Fruit fly (Drosophila melanogaster) whole organism, embryonic: ENCODE measurements around the gene AGO2.

Source experiments
- Abd-B ChIP-seq: fragments of 200-800 bp; sonication (Bioruptor generic); optimal IDR thresholded peaks from 2 replicates; lab custom pipeline; 2018; ENCODE audit warnings: missing biosample characterization, mild to moderate bottlenecking, missing genetic modification characterization, moderate library complexity
- CG10274 ChIP-seq: fragments of 200-800 bp; sonication (Bioruptor generic); optimal IDR thresholded peaks from 3 replicates; lab custom pipeline; 2017; ENCODE audit warnings: missing biosample characterization, mild to moderate bottlenecking, missing genetic modification characterization
- CG11456 ChIP-seq: fragments of 200-800 bp; sonication (Bioruptor generic); IDR thresholded peaks from 3 replicates; pipeline ENCODE4 v1.3.6; 2022; ENCODE audit warnings: missing biosample characterization, missing genetic modification characterization
- CG11723 ChIP-seq: fragments of 200-800 bp; sonication (Bioruptor generic); optimal IDR thresholded peaks from 2 replicates; lab custom pipeline; 2017; ENCODE audit warnings: missing biosample characterization, mild to moderate bottlenecking, missing genetic modification characterization
- CG12219 ChIP-seq: fragments of 200-800 bp; sonication (Bioruptor generic); optimal IDR thresholded peaks from 3 replicates; lab custom pipeline; 2018; ENCODE audit warnings: missing biosample characterization, mild to moderate bottlenecking, missing genetic modification characterization
- CG1233 ChIP-seq: fragments of 200-800 bp; sonication (Bioruptor generic); optimal IDR thresholded peaks from 4 replicates; lab custom pipeline; 2018; ENCODE audit warnings: missing biosample characterization, mild to moderate bottlenecking, missing genetic modification characterization
- CG13424 ChIP-seq: fragments of 200-800 bp; sonication (Bioruptor generic); optimal IDR thresholded peaks from 2 replicates; lab custom pipeline; 2019; ENCODE audit warnings: missing biosample characterization, mild to moderate bottlenecking, missing genetic modification characterization, moderate library complexity
- CG1647 ChIP-seq: fragments of 200-800 bp; sonication (Bioruptor generic); optimal IDR thresholded peaks from 3 replicates; lab custom pipeline; 2016; ENCODE audit warnings: missing biosample characterization, missing genetic modification characterization
- CG17328 ChIP-seq: fragments of 200-800 bp; sonication (Bioruptor generic); IDR thresholded peaks from 2 replicates; pipeline ENCODE4 v1.3.6; 2022; ENCODE audit warnings: missing biosample characterization, missing genetic modification characterization
- CG17912 ChIP-seq: fragments of 200-800 bp; sonication (Bioruptor generic); optimal IDR thresholded peaks from 2 replicates; lab custom pipeline; 2018; ENCODE audit warnings: missing biosample characterization, mild to moderate bottlenecking, missing genetic modification characterization
- CG2712 ChIP-seq: fragments of 200-800 bp; optimal IDR thresholded peaks from 3 replicates; lab custom pipeline; 2019; ENCODE audit warnings: missing biosample characterization, mild to moderate bottlenecking, missing genetic modification characterization, moderate library complexity
- CG2889 ChIP-seq: fragments of 200-800 bp; sonication (Bioruptor generic); IDR thresholded peaks from 3 replicates; pipeline ENCODE4 v1.3.6; 2022; ENCODE audit warnings: missing biosample characterization, missing genetic modification characterization
- CG30403 ChIP-seq: fragments of 200-800 bp; sonication (Bioruptor generic); optimal IDR thresholded peaks from 3 replicates; lab custom pipeline; 2016; ENCODE audit warnings: missing biosample characterization, missing genetic modification characterization
- CG31441 ChIP-seq: fragments of 200-800 bp; sonication (Bioruptor generic); IDR thresholded peaks from 2 replicates; pipeline ENCODE4 v1.3.6; 2022; ENCODE audit warnings: missing biosample characterization, missing genetic modification characterization
- CG32532 ChIP-seq: fragments of 200-800 bp; sonication (Bioruptor generic); IDR thresholded peaks from 2 replicates; pipeline ENCODE4 v1.3.6; 2022; ENCODE audit warnings: missing biosample characterization, missing genetic modification characterization
- CG32772 ChIP-seq: fragments of 200-800 bp; sonication (Bioruptor generic); IDR thresholded peaks from 2 replicates; pipeline ENCODE4 v1.3.6; 2022; ENCODE audit warnings: missing biosample characterization, missing genetic modification characterization
- CG4328 ChIP-seq: fragments of 200-800 bp; sonication (Bioruptor generic); optimal IDR thresholded peaks from 3 replicates; lab custom pipeline; 2017; ENCODE audit warnings: missing biosample characterization, missing genetic modification reagents, missing genetic modification characterization
- CG43689 ChIP-seq: fragments of 200-800 bp; sonication (Bioruptor generic); IDR thresholded peaks from 2 replicates; pipeline ENCODE4 v1.3.6; 2022; ENCODE audit warnings: missing biosample characterization, missing genetic modification characterization
- CG4404 ChIP-seq: fragments of 200-800 bp; sonication (Bioruptor generic); IDR thresholded peaks from 2 replicates; pipeline ENCODE4 v1.3.6; 2022; ENCODE audit warnings: missing biosample characterization, missing genetic modification characterization
- CG4707 ChIP-seq: fragments of 200-800 bp; sonication (Bioruptor generic); optimal IDR thresholded peaks from 2 replicates; lab custom pipeline; 2018; ENCODE audit warnings: missing biosample characterization, mild to moderate bottlenecking, missing genetic modification characterization, moderate library complexity
- CG7928 ChIP-seq: fragments of 200-800 bp; sonication (Bioruptor generic); optimal IDR thresholded peaks from 2 replicates; lab custom pipeline; 2017; ENCODE audit warnings: missing biosample characterization, mild to moderate bottlenecking, missing genetic modification characterization
- CG8944 ChIP-seq: fragments of 200-800 bp; sonication (Bioruptor generic); optimal IDR thresholded peaks from 3 replicates; lab custom pipeline; 2016; ENCODE audit warnings: missing biosample characterization, missing genetic modification characterization
- CG9437 ChIP-seq: fragments of 200-800 bp; sonication (Bioruptor generic); optimal IDR thresholded peaks from 2 replicates; lab custom pipeline; 2018; ENCODE audit warnings: missing biosample characterization, mild to moderate bottlenecking, missing genetic modification characterization
- D ChIP-seq, 2 experiments: fragments of 200-800 bp in 1 of 2; fragments of >200 bp in 1 of 2; sonication (Bioruptor generic) in 1 of 2; optimal IDR thresholded peaks; 2 replicates in 1 of 2; 3 replicates in 1 of 2; lab custom pipeline; 2017; ENCODE audit warnings: mild to moderate bottlenecking in 1 of 2, missing biosample characterization in 1 of 2, missing genetic modification characterization in 1 of 2, missing genetic modification reagents in 1 of 2
- D19B ChIP-seq: fragments of 200-800 bp; sonication (Bioruptor generic); optimal IDR thresholded peaks from 2 replicates; lab custom pipeline; 2017; ENCODE audit warnings: missing biosample characterization, mild to moderate bottlenecking, missing genetic modification characterization
- Dp ChIP-seq: fragments of 200-800 bp; sonication (Bioruptor generic); optimal IDR thresholded peaks from 2 replicates; lab custom pipeline; 2018; ENCODE audit warnings: missing biosample characterization, mild to moderate bottlenecking, missing genetic modification characterization, moderate library complexity
- E2f1 ChIP-seq: fragments of 200-800 bp; sonication (Bioruptor generic); IDR thresholded peaks from 2 replicates; pipeline ENCODE4 v1.3.6; 2022; ENCODE audit warnings: missing biosample characterization, missing genetic modification characterization
- E2f2 ChIP-seq: fragments of 200-800 bp; sonication (Bioruptor generic); IDR thresholded peaks from 2 replicates; pipeline ENCODE4 v1.3.6; 2022; ENCODE audit warnings: missing biosample characterization, missing genetic modification characterization
- Ets65A ChIP-seq: fragments of 200-800 bp; sonication (Bioruptor generic); peaks from one replicate; lab custom pipeline; 2016; ENCODE audit warnings: missing biosample characterization, missing genetic modification characterization
- Fer2 ChIP-seq: fragments of 200-800 bp; sonication (Bioruptor generic); optimal IDR thresholded peaks from 2 replicates; lab custom pipeline; 2018; ENCODE audit warnings: missing biosample characterization, mild to moderate bottlenecking, missing genetic modification characterization, moderate library complexity
- Hmr ChIP-seq: fragments of 200-800 bp; sonication (Bioruptor generic); optimal IDR thresholded peaks from 3 replicates; lab custom pipeline; 2017; ENCODE audit warnings: mild to moderate bottlenecking, missing biosample characterization, missing genetic modification reagents, missing genetic modification characterization
- cad ChIP-seq: fragments of >200 bp; optimal IDR thresholded peaks from 2 replicates; lab custom pipeline; 2017; ENCODE audit warnings: missing biosample characterization, missing genetic modification characterization
- cato ChIP-seq: fragments of 200-800 bp; sonication (Bioruptor generic); optimal IDR thresholded peaks from 2 replicates; lab custom pipeline; 2016; ENCODE audit warnings: missing biosample characterization, missing genetic modification characterization, borderline replicate concordance
- ci ChIP-seq: fragments of 200-800 bp; sonication (Bioruptor generic); IDR thresholded peaks from 3 replicates; pipeline ENCODE4 v1.3.6; 2022; ENCODE audit warnings: missing biosample characterization, missing genetic modification characterization
- dati ChIP-seq: fragments of 200-800 bp; sonication (Bioruptor generic); IDR thresholded peaks from 2 replicates; pipeline ENCODE4 v1.3.6; 2022; ENCODE audit warnings: missing biosample characterization, missing genetic modification characterization
- dysf ChIP-seq: fragments of 200-800 bp; sonication (Bioruptor generic); IDR thresholded peaks from 3 replicates; pipeline ENCODE4 v1.3.6; 2022; ENCODE audit warnings: missing biosample characterization, missing genetic modification characterization
- eyg ChIP-seq: fragments of 200-800 bp; sonication (Bioruptor generic); optimal IDR thresholded peaks from 3 replicates; lab custom pipeline; 2016; ENCODE audit warnings: missing biosample characterization, missing genetic modification characterization
- fd96Cb ChIP-seq: fragments of 200-800 bp; sonication (Bioruptor generic); optimal IDR thresholded peaks from 2 replicates; lab custom pipeline; 2018; ENCODE audit warnings: missing biosample characterization, mild to moderate bottlenecking, missing genetic modification characterization, moderate library complexity
- gce ChIP-seq: fragments of 200-800 bp; sonication (Bioruptor generic); IDR thresholded peaks from 3 replicates; pipeline ENCODE4 v1.3.6; 2022; ENCODE audit warnings: missing biosample characterization, missing genetic modification characterization
- gem ChIP-seq: fragments of 200-800 bp; sonication (Bioruptor generic); optimal IDR thresholded peaks from 2 replicates; lab custom pipeline; 2019; ENCODE audit warnings: missing biosample characterization, mild to moderate bottlenecking, missing genetic modification characterization, moderate library complexity
- grau ChIP-seq: fragments of 200-800 bp; optimal IDR thresholded peaks from 3 replicates; lab custom pipeline; 2019; ENCODE audit warnings: missing biosample characterization, mild to moderate bottlenecking, missing genetic modification characterization, moderate library complexity
- ind ChIP-seq: fragments of 200-800 bp; sonication (Bioruptor generic); optimal IDR thresholded peaks from 3 replicates; lab custom pipeline; 2016; ENCODE audit warnings: missing biosample characterization, missing genetic modification characterization
- mirr ChIP-seq: fragments of 200-800 bp; sonication (Bioruptor generic); optimal IDR thresholded peaks from 3 replicates; lab custom pipeline; 2018; ENCODE audit warnings: missing biosample characterization, mild to moderate bottlenecking, missing genetic modification characterization
- nerfin-2 ChIP-seq: fragments of 200-800 bp; sonication (Bioruptor generic); IDR thresholded peaks from 2 replicates; pipeline ENCODE4 v1.3.6; 2022; ENCODE audit warnings: missing biosample characterization, missing genetic modification characterization; ENCODE audit not compliant: partially characterized antibody
- pho ChIP-seq: fragments of 200-800 bp; sonication (Bioruptor generic); optimal IDR thresholded peaks from 2 replicates; lab custom pipeline; 2016; ENCODE audit warnings: missing biosample characterization, missing genetic modification characterization
- repo ChIP-seq: fragments of 200-800 bp; sonication (Bioruptor generic); optimal IDR thresholded peaks from 2 replicates; lab custom pipeline; 2016; ENCODE audit warnings: missing biosample characterization, missing genetic modification characterization
- sug ChIP-seq: fragments of 200-800 bp; optimal IDR thresholded peaks from 2 replicates; lab custom pipeline; 2019; ENCODE audit warnings: missing biosample characterization, mild to moderate bottlenecking, missing genetic modification characterization, moderate library complexity
- tll ChIP-seq, 2 experiments: fragments of 200-800 bp in 1 of 2; fragments of >200 bp in 1 of 2; sonication (Bioruptor generic) in 1 of 2; optimal IDR thresholded peaks; 2 replicates each; lab custom pipeline; 2017 to 2019; ENCODE audit warnings: missing biosample characterization in 2 of 2, missing genetic modification characterization in 2 of 2, mild to moderate bottlenecking in 1 of 2, moderate library complexity in 1 of 2
- toy ChIP-seq: fragments of 200-800 bp; sonication (Bioruptor generic); IDR thresholded peaks from 2 replicates; pipeline ENCODE4 v1.3.6; 2022; ENCODE audit warnings: missing biosample characterization, missing genetic modification characterization

The AGO2 gene

dm6 chr3L:15533402-15534129 lies 20.3 kb upstream of the AGO2 start (continued):
- TF ChIP-seq cad (no peak), repo (GFP tag; lab: Kevin White, UChicago) (no peak), nerfin-2 (GFP tag; lab: Robert Waterston, UW) (no peak), CG4404 (GFP tag; lab: Robert Waterston, UW) (no peak), D (optimal IDR thresholded peaks at IDR 0.05; lab: Kevin White, UChicago) (no peak), D (GFP tag; optimal IDR thresholded peaks at IDR 0.05; lab: Kevin White, UChicago) (no peak), E2f1 (GFP tag; lab: Robert Waterston, UW) (0 out of 2 replicates have a peak, but pooled peaks have one; percentile 21), grau (tag; lab: Kevin White, UChicago) (peak; percentile 36), CG8944 (peak; percentile 40), Fer2 (no peak), CG12219 (peak; percentile 19), E2f2 (GFP tag; lab: Robert Waterston, UW) (no peak), tll (GFP tag; optimal IDR thresholded peaks at IDR 0.05; lab: Kevin White, UChicago) (no peak), CG9437 (GFP tag; lab: Kevin White, UChicago) (no peak), pho (GFP tag; lab: Kevin White, UChicago) (no peak), CG31441 (GFP tag; lab: Robert Waterston, UW) (no peak), dati (GFP tag; lab: Robert Waterston, UW) (no peak), Ets65A (peak; percentile 85), CG17912 (GFP tag; lab: Kevin White, UChicago) (no peak), CG4328 (GFP tag; lab: Kevin White, UChicago) (peak; percentile 12), Dp (GFP tag; lab: Kevin White, UChicago) (no peak), CG2889 (no peak), gem (tag; lab: Kevin White, UChicago) (peak; percentile 45), CG13424 (peak; percentile 49), Abd-B (GFP tag; lab: Kevin White, UChicago) (peak; percentile 13), CG7928 (GFP tag; lab: Kevin White, UChicago) (no peak), CG17328 (GFP tag; lab: Robert Waterston, UW) (peak; percentile 20; the same call in 1 of the 2 replicates), mirr (GFP tag; lab: Kevin White, UChicago) (no peak), CG32772 (GFP tag; lab: Robert Waterston, UW) (0 out of 2 replicates have a peak, but pooled peaks have one; percentile 4), dysf (GFP tag; lab: Robert Waterston, UW) (peak; percentile 53), sug (tag; lab: Kevin White, UChicago) (no peak), D19B (GFP tag; lab: Kevin White, UChicago) (peak; percentile 11), CG1647 (GFP tag; lab: Kevin White, UChicago) (peak; percentile 22), toy (0 out of 2 replicates have a peak, but pooled peaks have one; percentile 17), CG4707 (GFP tag; lab: Kevin White, UChicago) (peak; percentile 24), CG11456 (GFP tag; lab: Robert Waterston, UW) (no peak), CG32532 (GFP tag; lab: Robert Waterston, UW) (no peak; the same call in 1 of the 2 replicates), gce (GFP tag; lab: Robert Waterston, UW) (peak; percentile 8; the same call in 1 of the 3 replicates), CG1233 (GFP tag; lab: Kevin White, UChicago) (no peak), ind (GFP tag; lab: Kevin White, UChicago) (peak; percentile 52), ci (no peak), CG43689 (GFP tag; lab: Robert Waterston, UW) (no peak), CG11723 (GFP tag; lab: Kevin White, UChicago) (no peak), cato (GFP tag; lab: Kevin White, UChicago) (no peak), fd96Cb (tag; lab: Kevin White, UChicago) (peak; percentile 47), eyg (GFP tag; lab: Kevin White, UChicago) (no peak), CG2712 (peak; percentile 63), Hmr (GFP tag; lab: Kevin White, UChicago) (no peak), CG30403 (GFP tag; lab: Kevin White, UChicago) (peak; percentile 45), CG10274 (GFP tag; lab: Kevin White, UChicago) (peak; percentile 99)
